Fruit fly (Drosophila melanogaster) whole organism, pupa: ENCODE results near the gene Prestin.
"Not testable (repeated sequence)": the region's sequence is repeated elsewhere in the genome, so short reads cannot be mapped to it uniquely, and the experiment has no call there.

Experiments used
- CG13204 ChIP-seq: fragments of 200-800 bp; sonication (Bioruptor generic); optimal IDR thresholded peaks from 2 replicates; lab custom pipeline; 2018; ENCODE audit warnings: missing biosample characterization, mild to moderate bottlenecking, missing genetic modification characterization, moderate library complexity
- CG14655 ChIP-seq: fragments of 200-800 bp; sonication (Bioruptor generic); optimal IDR thresholded peaks from 3 replicates; lab custom pipeline; 2017; ENCODE audit warnings: mild to moderate bottlenecking, missing biosample characterization, missing genetic modification reagents, missing genetic modification characterization
- fd96Ca ChIP-seq: fragments of 200-800 bp; sonication (Bioruptor generic); IDR thresholded peaks from 3 replicates; pipeline ENCODE4 v1.3.6; 2022; ENCODE audit warnings: missing biosample characterization, missing genetic modification characterization

DNA sequence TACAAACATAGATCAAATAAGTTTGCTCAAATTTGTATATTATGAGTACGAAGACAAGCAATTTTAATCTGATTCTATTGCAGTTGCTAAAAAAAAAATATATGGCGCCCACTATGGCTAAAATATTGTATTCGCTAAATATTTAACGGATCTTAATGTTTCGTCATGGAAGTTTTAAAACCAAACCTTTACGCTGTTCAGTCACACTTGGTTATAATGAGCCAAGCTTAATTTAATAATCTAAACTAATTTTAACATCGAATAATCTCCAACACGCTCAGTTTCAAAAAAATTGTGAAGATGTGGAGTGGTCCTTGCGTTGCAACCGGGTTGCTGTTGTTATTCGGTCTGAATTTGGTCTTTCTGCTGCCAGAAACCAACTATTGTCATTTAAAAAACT lies 49.4 kb downstream of the Prestin start, which contains the start of gene CG34002:
- TF ChIP-seq CG13204 (GFP tag; lab: Kevin White, UChicago); CG14655 (GFP tag; lab: Kevin White, UChicago); fd96Ca (GFP tag; lab: Robert Waterston, UW): not testable (repeated sequence)
